Worm (Caenorhabditis elegans): ENCODE measurements around the gene ribo-1.

Gene ribo-1

DNA sequence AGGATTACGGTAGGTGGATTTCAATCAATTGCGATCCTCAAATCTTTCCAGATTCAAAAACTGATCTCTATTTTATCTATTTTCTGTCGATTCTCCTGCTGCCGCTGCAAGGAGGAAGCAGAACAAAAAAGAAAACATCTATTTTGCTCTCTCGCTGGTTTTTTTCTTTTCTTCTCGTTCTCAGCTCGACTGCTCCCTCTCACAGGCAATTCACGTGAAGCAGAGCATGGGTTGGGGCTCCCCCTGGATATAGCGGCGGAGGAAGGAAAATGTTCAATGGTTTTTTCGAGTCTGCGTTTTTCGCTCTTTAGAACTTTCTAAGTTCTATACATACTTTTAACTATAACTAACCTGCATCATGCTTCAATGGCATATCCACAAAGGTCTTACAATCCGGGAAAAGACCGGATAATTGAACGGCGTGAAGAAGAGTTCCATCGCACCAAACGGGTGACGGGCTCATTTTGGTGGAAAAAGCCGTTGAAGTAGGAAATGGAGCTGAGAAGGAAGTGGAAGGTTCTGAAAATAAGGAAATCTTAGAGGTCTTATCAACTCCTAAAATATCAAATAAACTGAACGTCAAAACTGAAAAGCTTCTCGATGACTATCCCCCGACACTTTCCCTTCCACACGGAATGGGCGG, 31.4 kb upstream of the ribo-1 start (continued):
- TF ChIP-seq gei-8 (GFP tag; optimal IDR thresholded peaks at IDR 0.05) (peak; percentile 60), daf-19 (GFP tag; conservative IDR thresholded peaks at IDR 0.05) (no peak), lsy-2 (tag; optimal IDR thresholded peaks at IDR 0.05) (peak in 1 of 2 experiments; percentile 75), F49E8.2 (tag; optimal IDR thresholded peaks at IDR 0.05; ENCODE audit: borderline replicate concordance) (no peak), dve-1 (tag; optimal IDR thresholded peaks at IDR 0.05; ENCODE audit: insufficient read depth) (no peak), ctbp-1 (GFP tag; IDR thresholded peaks at IDR 0.05) (peak; percentile 46; the same call in 1 of the 2 replicates), zfp-2 (tag; optimal IDR thresholded peaks at IDR 0.05) (no peak), pha-4 (GFP tag; IDR thresholded peaks at IDR 0.05) (0 out of 2 replicates have a peak, but pooled peaks have one; percentile 44), pha-4 (tag; optimal IDR thresholded peaks at IDR 0.05) (peak; percentile 11), nhr-41 (GFP tag; IDR thresholded peaks at IDR 0.05) (no peak), mes-2 (tag; optimal IDR thresholded peaks at IDR 0.05; ENCODE audit: poor library complexity, severe bottlenecking) (no peak), nhr-48 (tag; optimal IDR thresholded peaks at IDR 0.05) (peak; percentile 85), ceh-44 (GFP tag; IDR thresholded peaks at IDR 0.05) (no peak), fkh-10 (GFP tag; optimal IDR thresholded peaks at IDR 0.05) (peak; percentile 55), Y75B8A.6 (GFP tag; IDR thresholded peaks at IDR 0.05) (no peak), daf-8 (GFP tag; IDR thresholded peaks at IDR 0.05) (no peak), daf-16 (GFP tag; optimal IDR thresholded peaks at IDR 0.05) (peak in 1 of 2 experiments; percentile 66), daf-16 (tag; optimal IDR thresholded peaks at IDR 0.05) (no peak)

- TF ChIP-seq ces-1 (GFP tag; optimal IDR thresholded peaks at IDR 0.05) = no peak
- peak; percentile 70 for TF ChIP-seq dmd-6 (GFP tag; IDR thresholded peaks at IDR 0.05)
Observed at ce11 chrIV:6879666-6880210, 30.7 kb upstream of the ribo-1 start.

ce11 chrIV:6880415-6880814, 30.1 kb upstream of the ribo-1 start:
- TF ChIP-seq php-3 (GFP tag; IDR thresholded peaks at IDR 0.05) (peak; percentile 95), pha-4 (GFP tag; IDR thresholded peaks at IDR 0.05) (0 out of 2 replicates have a peak, but pooled peaks have one; percentile 17), pha-4 (tag; optimal IDR thresholded peaks at IDR 0.05) (no peak), tra-1 (GFP tag; IDR thresholded peaks at IDR 0.05) (peak; percentile 76), nhr-102 (tag; optimal IDR thresholded peaks at IDR 0.05) (peak; percentile 46), ceh-28 (tag; optimal IDR thresholded peaks at IDR 0.05) (no peak), unc-130 (GFP tag; optimal IDR thresholded peaks at IDR 0.05) (no peak), duxl-1 (tag; optimal IDR thresholded peaks at IDR 0.05; ENCODE audit: poor library complexity) (no peak), nhr-77 (tag; optimal IDR thresholded peaks at IDR 0.05) (peak; percentile 70), dve-1 (tag; optimal IDR thresholded peaks at IDR 0.05; ENCODE audit: insufficient read depth) (peak; percentile 92), daf-16 (GFP tag; optimal IDR thresholded peaks at IDR 0.05) (no peak), daf-16 (tag; optimal IDR thresholded peaks at IDR 0.05) (peak; percentile 59), fkh-10 (GFP tag; optimal IDR thresholded peaks at IDR 0.05) (no peak), nhr-42 (GFP tag; IDR thresholded peaks at IDR 0.05) (0 out of 2 replicates have a peak, but pooled peaks have one; percentile 32), zip-11 (GFP tag; IDR thresholded peaks at IDR 0.05) (no peak), nhr-6 (tag; optimal IDR thresholded peaks at IDR 0.05) (peak; percentile 25), dpl-1 (GFP tag; optimal IDR thresholded peaks at IDR 0.05) (no peak), nhr-48 (tag; optimal IDR thresholded peaks at IDR 0.05) (peak; percentile 87), Y75B8A.6 (GFP tag; IDR thresholded peaks at IDR 0.05) (0 out of 2 replicates have a peak, but pooled peaks have one; percentile 21), hlh-11 (tag; optimal IDR thresholded peaks at IDR 0.05) (peak; percentile 80), dmd-6 (GFP tag; IDR thresholded peaks at IDR 0.05) (peak; percentile 95), hlh-30 (tag; optimal IDR thresholded peaks at IDR 0.05; ENCODE audit: insufficient read depth) (peak; percentile 59), fos-1 (tag; optimal IDR thresholded peaks at IDR 0.05) (no peak), lsy-2 (tag; optimal IDR thresholded peaks at IDR 0.05) (peak in 1 of 2 experiments; percentile 33), snpc-4 (tag; optimal IDR thresholded peaks at IDR 0.05) (no peak), pqm-1 (tag; optimal IDR thresholded peaks at IDR 0.05) (peak; percentile 85), lin-1 (GFP tag; IDR thresholded peaks at IDR 0.05) (peak; percentile 83), mxl-2 (GFP tag; conservative IDR thresholded peaks at IDR 0.05) (peak; percentile 61; the same call in 1 of the 2 replicates), nhr-28 (tag; optimal IDR thresholded peaks at IDR 0.05) (peak; percentile 61), nhr-41 (GFP tag; IDR thresholded peaks at IDR 0.05) (peak; percentile 96), mdl-1 (tag; optimal IDR thresholded peaks at IDR 0.05) (peak in 1 of 2 experiments; percentile 18), mes-2 (tag; optimal IDR thresholded peaks at IDR 0.05; ENCODE audit: poor library complexity, severe bottlenecking) (peak; percentile 35)

Data from whole organism, L4 larva.